Worm (Caenorhabditis elegans): Measurements from ENCODE around the gene W04D2.4.

ce11 chrV:12526124-12526523, 28.6 kb upstream of the W04D2.4 start:
- no peak for TF ChIP-seq dao-5 (tag; optimal IDR thresholded peaks at IDR 0.05)
- no peak for TF ChIP-seq him-1 (tag; optimal IDR thresholded peaks at IDR 0.05)
